Worm (Caenorhabditis elegans): ENCODE results near the gene ZK632.2.

ZK632.2 gene

DNA sequence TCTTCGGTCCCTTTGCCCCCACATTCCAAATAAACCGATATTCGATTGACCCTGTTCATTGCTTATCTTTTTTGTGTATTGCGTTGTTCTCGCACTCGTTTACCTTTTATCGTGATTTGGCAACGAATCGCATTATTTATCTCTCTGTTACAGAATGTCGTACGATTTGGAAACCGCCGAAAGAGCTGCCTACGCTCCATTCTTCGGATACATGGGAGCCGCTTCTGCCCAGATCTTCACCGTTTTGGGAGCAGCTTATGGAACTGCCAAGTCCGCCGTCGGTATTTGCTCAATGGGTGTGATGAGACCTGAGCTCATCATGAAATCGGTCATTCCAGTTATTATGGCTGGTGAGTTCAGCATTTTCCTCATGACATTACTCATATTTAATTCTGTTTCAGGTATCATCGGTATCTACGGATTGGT lies 16.9 kb upstream of the ZK632.2 start, which contains the start of gene vha-2 (continued):
- TF ChIP-seq ceh-28 (tag; optimal IDR thresholded peaks at IDR 0.05) (no peak), ctbp-1 (GFP tag; IDR thresholded peaks at IDR 0.05) (no peak), mes-2 (tag; optimal IDR thresholded peaks at IDR 0.05; ENCODE audit: poor library complexity, severe bottlenecking) (peak; percentile 32), T20F7.1 (GFP tag; optimal IDR thresholded peaks at IDR 0.05) (peak; percentile 61), zip-11 (GFP tag; IDR thresholded peaks at IDR 0.05) (no peak), mep-1 (tag; optimal IDR thresholded peaks at IDR 0.05) (peak; percentile 7), ztf-7 (tag; optimal IDR thresholded peaks at IDR 0.05) (no peak), lin-1 (GFP tag; IDR thresholded peaks at IDR 0.05) (peak; percentile 61), fos-1 (tag; optimal IDR thresholded peaks at IDR 0.05) (no peak), hlh-11 (tag; optimal IDR thresholded peaks at IDR 0.05) (peak; percentile 32), hlh-30 (tag; optimal IDR thresholded peaks at IDR 0.05; ENCODE audit: insufficient read depth) (no peak), lsy-2 (tag; optimal IDR thresholded peaks at IDR 0.05) (no peak), daf-16 (GFP tag; optimal IDR thresholded peaks at IDR 0.05) (peak in 1 of 2 experiments; percentile 9), daf-16 (tag; optimal IDR thresholded peaks at IDR 0.05) (peak; percentile 31), gei-8 (GFP tag; optimal IDR thresholded peaks at IDR 0.05) (no peak), nhr-48 (tag; optimal IDR thresholded peaks at IDR 0.05) (peak; percentile 10), set-16 (GFP tag; IDR thresholded peaks at IDR 0.05) (peak; percentile 23; the same call in 1 of the 2 replicates), lim-7 (GFP tag; IDR thresholded peaks at IDR 0.05) (no peak), hif-1 (tag; optimal IDR thresholded peaks at IDR 0.05) (no peak)

DNA sequence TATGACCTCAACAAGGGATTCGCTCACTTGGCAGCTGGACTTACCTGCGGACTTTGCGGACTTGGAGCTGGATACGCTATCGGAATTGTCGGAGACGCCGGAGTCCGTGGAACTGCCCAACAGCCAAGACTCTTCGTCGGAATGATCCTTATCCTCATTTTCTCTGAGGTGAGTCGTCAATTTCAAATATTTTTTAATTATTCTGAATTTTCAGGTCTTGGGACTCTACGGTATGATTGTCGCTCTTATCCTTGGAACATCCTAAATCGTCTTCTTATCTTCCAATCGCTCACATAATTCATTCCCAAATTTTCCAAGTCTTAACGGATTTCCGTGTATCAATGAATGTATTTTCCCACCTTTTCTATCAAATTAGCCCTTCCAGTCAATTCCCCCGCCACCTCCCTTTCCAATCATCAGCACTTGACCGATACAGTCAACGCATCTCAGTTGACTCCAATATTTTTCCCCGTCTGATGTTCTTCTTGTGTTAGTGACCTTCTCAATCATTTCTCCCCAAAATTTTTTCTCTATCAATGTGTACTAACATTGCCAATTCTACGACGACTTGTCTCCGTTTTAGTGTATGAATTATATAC lies 16.3 kb upstream of the ZK632.2 start, which contains the start of gene R10E11.6:
R10E11.6 (plus strand) TSS at position 524 of the 599 bp plus-strand sequence.
- TF ChIP-seq nhr-76 (tag; optimal IDR thresholded peaks at IDR 0.05) (no peak), mes-2 (tag; optimal IDR thresholded peaks at IDR 0.05; ENCODE audit: poor library complexity, severe bottlenecking) (peak; percentile 22), mdt-29 (GFP tag; IDR thresholded peaks at IDR 0.05) (no peak), mdl-1 (tag; optimal IDR thresholded peaks at IDR 0.05) (no peak), aha-1 (tag) (peak; percentile 92), ctbp-1 (GFP tag; IDR thresholded peaks at IDR 0.05) (no peak), nhr-111 (GFP tag; optimal IDR thresholded peaks at IDR 0.05) (no peak), dmd-6 (GFP tag; IDR thresholded peaks at IDR 0.05) (no peak), fkh-10 (GFP tag; optimal IDR thresholded peaks at IDR 0.05) (no peak), ZK337.2 (GFP tag; IDR thresholded peaks at IDR 0.05) (no peak), skn-1 (tag; optimal IDR thresholded peaks at IDR 0.05) (no peak), lin-1 (GFP tag; IDR thresholded peaks at IDR 0.05) (no peak), mxl-2 (GFP tag; conservative IDR thresholded peaks at IDR 0.05) (no peak), daf-8 (GFP tag; IDR thresholded peaks at IDR 0.05) (0 out of 2 replicates have a peak, but pooled peaks have one; percentile 8), unc-62 (GFP tag; optimal IDR thresholded peaks at IDR 0.05 in 1 of 2) (no peak), unc-62 (tag; optimal IDR thresholded peaks at IDR 0.05) (no peak), ces-1 (GFP tag; optimal IDR thresholded peaks at IDR 0.05) (no peak), F49E8.2 (tag; optimal IDR thresholded peaks at IDR 0.05; ENCODE audit: borderline replicate concordance) (no peak), dve-1 (tag; optimal IDR thresholded peaks at IDR 0.05; ENCODE audit: insufficient read depth) (no peak), mxl-3 (GFP tag; optimal IDR thresholded peaks at IDR 0.05) (no peak), D1046.2 (GFP tag; IDR thresholded peaks at IDR 0.05) (0 out of 2 replicates have a peak, but pooled peaks have one; percentile 11), ama-1 (optimal IDR thresholded peaks at IDR 0.05) (no peak), Y5F2A.4 (GFP tag; optimal IDR thresholded peaks at IDR 0.05) (peak; percentile 33), Y75B8A.6 (GFP tag; IDR thresholded peaks at IDR 0.05) (no peak), tag-97 (GFP tag; IDR thresholded peaks at IDR 0.05) (no peak), zfp-3 (GFP tag; conservative IDR thresholded peaks at IDR 0.05) (no peak), zfp-2 (tag; optimal IDR thresholded peaks at IDR 0.05) (no peak), unc-39 (tag; optimal IDR thresholded peaks at IDR 0.05) (no peak), unc-130 (GFP tag; optimal IDR thresholded peaks at IDR 0.05) (no peak), lin-38 (GFP tag; IDR thresholded peaks at IDR 0.05) (no peak), daf-19 (GFP tag; conservative IDR thresholded peaks at IDR 0.05) (0 out of 2 replicates have a peak, but pooled peaks have one; percentile 10)

Data from whole organism, L4 larva.